Fruit fly (Drosophila melanogaster) whole organism, embryonic: ENCODE results near the gene Awh.

Experiments
- Adf1 ChIP-seq: fragments of 200-800 bp; sonication (Bioruptor generic); IDR thresholded peaks from 2 replicates; pipeline ENCODE4 v1.3.6; 2022; ENCODE audit warnings: missing biosample characterization, missing genetic modification characterization
- B-H1 ChIP-seq: fragments of 200-800 bp; sonication (Bioruptor generic); IDR thresholded peaks from 3 replicates; pipeline ENCODE4 v1.3.6; 2022; ENCODE audit warnings: missing biosample characterization, missing genetic modification characterization
- CG11398 ChIP-seq: fragments of 200-800 bp; sonication (Bioruptor generic); optimal IDR thresholded peaks from 2 replicates; lab custom pipeline; 2016; ENCODE audit warnings: missing biosample characterization, missing genetic modification characterization
- CG12071 ChIP-seq: fragments of 200-800 bp; sonication (Bioruptor generic); optimal IDR thresholded peaks from 3 replicates; lab custom pipeline; 2018; ENCODE audit warnings: missing biosample characterization, mild to moderate bottlenecking, missing genetic modification characterization
- CG12104 ChIP-seq: fragments of 200-800 bp; sonication (Bioruptor generic); optimal IDR thresholded peaks from 3 replicates; lab custom pipeline; 2016; ENCODE audit warnings: missing biosample characterization, missing genetic modification characterization
- CG12659 ChIP-seq: fragments of 200-800 bp; sonication (Bioruptor generic); optimal IDR thresholded peaks from 3 replicates; lab custom pipeline; 2017; ENCODE audit warnings: mild to moderate bottlenecking, missing biosample characterization, missing genetic modification reagents, missing genetic modification characterization
- CG14667 ChIP-seq: fragments of 200-800 bp; sonication (Bioruptor generic); IDR thresholded peaks from 2 replicates; pipeline ENCODE4 v1.3.6; 2022; ENCODE audit warnings: missing biosample characterization, missing genetic modification characterization
- CG14860 ChIP-seq: fragments of 200-800 bp; sonication (Bioruptor generic); IDR thresholded peaks from 3 replicates; pipeline ENCODE4 v1.3.6; 2022; ENCODE audit warnings: missing biosample characterization, missing genetic modification characterization; ENCODE audit not compliant: partially characterized antibody
- CG14965 ChIP-seq: fragments of 200-800 bp; sonication (Bioruptor generic); optimal IDR thresholded peaks from 2 replicates; lab custom pipeline; 2016; ENCODE audit warnings: missing biosample characterization, missing genetic modification characterization, borderline replicate concordance
- CG15073 ChIP-seq: fragments of 200-800 bp; sonication (Bioruptor generic); optimal IDR thresholded peaks from 2 replicates; lab custom pipeline; 2016; ENCODE audit warnings: missing biosample characterization, missing genetic modification characterization
- CG16813 ChIP-seq: fragments of 200-800 bp; sonication (Bioruptor generic); IDR thresholded peaks from 3 replicates; pipeline ENCODE4 v1.3.6; 2022; ENCODE audit warnings: missing biosample characterization, missing genetic modification characterization; ENCODE audit not compliant: partially characterized antibody
- CG17829 ChIP-seq: fragments of 200-800 bp; optimal IDR thresholded peaks from 2 replicates; lab custom pipeline; 2019; ENCODE audit warnings: missing biosample characterization, mild to moderate bottlenecking, missing genetic modification characterization, moderate library complexity
- CG1832 ChIP-seq: fragments of 200-800 bp; sonication (Bioruptor generic); optimal IDR thresholded peaks from 2 replicates; lab custom pipeline; 2017; ENCODE audit warnings: missing biosample characterization, mild to moderate bottlenecking, missing genetic modification characterization, inconsistent platforms
- CG18619 ChIP-seq: fragments of 200-800 bp; sonication (Bioruptor generic); optimal IDR thresholded peaks from 3 replicates; lab custom pipeline; 2017; ENCODE audit warnings: missing biosample characterization, mild to moderate bottlenecking, missing genetic modification characterization
- CG18764 ChIP-seq: fragments of 200-800 bp; sonication (Bioruptor generic); optimal IDR thresholded peaks from 3 replicates; lab custom pipeline; 2016; ENCODE audit warnings: missing biosample characterization, missing genetic modification characterization
- CG2678 ChIP-seq: fragments of 200-800 bp; sonication (Bioruptor generic); optimal IDR thresholded peaks from 3 replicates; lab custom pipeline; 2019; ENCODE audit warnings: missing biosample characterization, mild to moderate bottlenecking, missing genetic modification characterization, moderate library complexity
- CG3163 ChIP-seq: fragments of 200-800 bp; sonication (Bioruptor generic); optimal IDR thresholded peaks from 3 replicates; lab custom pipeline; 2016; ENCODE audit warnings: missing biosample characterization, missing genetic modification characterization
- CG32772 ChIP-seq: fragments of 200-800 bp; sonication (Bioruptor generic); IDR thresholded peaks from 2 replicates; pipeline ENCODE4 v1.3.6; 2022; ENCODE audit warnings: missing biosample characterization, missing genetic modification characterization
- CG33213 ChIP-seq: fragments of 200-800 bp; sonication (Bioruptor generic); optimal IDR thresholded peaks from 3 replicates; lab custom pipeline; 2016; ENCODE audit warnings: missing biosample characterization, missing genetic modification characterization
- CG34224 ChIP-seq: fragments of 200-800 bp; sonication (Bioruptor generic); IDR thresholded peaks from 3 replicates; pipeline ENCODE4 v1.3.6; 2022; ENCODE audit warnings: missing biosample characterization, missing genetic modification characterization; ENCODE audit not compliant: partially characterized antibody
- CG4707 ChIP-seq: fragments of 200-800 bp; sonication (Bioruptor generic); optimal IDR thresholded peaks from 2 replicates; lab custom pipeline; 2018; ENCODE audit warnings: missing biosample characterization, mild to moderate bottlenecking, missing genetic modification characterization, moderate library complexity
- CG4854 ChIP-seq: fragments of 200-800 bp; sonication (Bioruptor generic); optimal IDR thresholded peaks from 2 replicates; lab custom pipeline; 2016; ENCODE audit warnings: missing biosample characterization, missing genetic modification characterization, inconsistent platforms
- CG8388 ChIP-seq: fragments of 200-800 bp; sonication (Bioruptor generic); optimal IDR thresholded peaks from 2 replicates; lab custom pipeline; 2019; ENCODE audit warnings: missing biosample characterization, mild to moderate bottlenecking, missing genetic modification characterization, moderate library complexity
- CG8924 ChIP-seq: fragments of 200-800 bp; optimal IDR thresholded peaks from 3 replicates; lab custom pipeline; 2019; ENCODE audit warnings: missing biosample characterization, mild to moderate bottlenecking, missing genetic modification characterization, moderate library complexity
- Dll ChIP-seq: fragments of 200-800 bp; sonication (Bioruptor generic); IDR thresholded peaks from 4 replicates; pipeline ENCODE4 v1.3.6; 2022; ENCODE audit warnings: missing biosample characterization, missing genetic modification characterization; ENCODE audit not compliant: partially characterized antibody
- Doc3 ChIP-seq: fragments of 200-800 bp; sonication (Bioruptor generic); IDR thresholded peaks from 3 replicates; pipeline ENCODE4 v1.3.6; 2022; ENCODE audit warnings: missing biosample characterization, missing genetic modification characterization; ENCODE audit not compliant: partially characterized antibody
- HmgZ ChIP-seq: fragments of 200-800 bp; sonication (Bioruptor generic); optimal IDR thresholded peaks from 2 replicates; lab custom pipeline; 2018; ENCODE audit warnings: missing biosample characterization, mild to moderate bottlenecking, missing genetic modification characterization
- MBD-R2 ChIP-seq: fragments of 200-800 bp; sonication (Bioruptor generic); IDR thresholded peaks from 2 replicates; pipeline ENCODE4 v1.3.6; 2022; ENCODE audit warnings: missing biosample characterization, missing genetic modification characterization
- NC2β ChIP-seq: fragments of 200-800 bp; sonication (Bioruptor generic); optimal IDR thresholded peaks from 2 replicates; lab custom pipeline; 2016; ENCODE audit warnings: missing biosample characterization, missing genetic modification characterization
- NFAT ChIP-seq: fragments of 200-800 bp; sonication (Bioruptor generic); IDR thresholded peaks from 2 replicates; pipeline ENCODE4 v1.3.6; 2022; ENCODE audit warnings: missing biosample characterization, missing genetic modification characterization
- Nf-YA ChIP-seq: fragments of 200-800 bp; sonication (Bioruptor generic); IDR thresholded peaks from 2 replicates; pipeline ENCODE4 v1.3.6; 2022; ENCODE audit warnings: missing biosample characterization, missing genetic modification characterization
- Oaz ChIP-seq: fragments of 200-800 bp; sonication (Bioruptor generic); IDR thresholded peaks from 2 replicates; pipeline ENCODE4 v1.3.6; 2022; ENCODE audit warnings: missing biosample characterization, missing genetic modification characterization
- Opbp ChIP-seq: fragments of 200-800 bp; sonication (Bioruptor generic); IDR thresholded peaks from 3 replicates; pipeline ENCODE4 v1.3.6; 2022; ENCODE audit warnings: missing biosample characterization, missing genetic modification characterization; ENCODE audit not compliant: partially characterized antibody
- Pdp1 ChIP-seq, 2 experiments: fragments of 200-800 bp; sonication (Bioruptor generic); optimal IDR thresholded peaks; 3 replicates each; lab custom pipeline; 2016; ENCODE audit warnings: missing biosample characterization in 2 of 2, missing genetic modification characterization in 2 of 2, mild to moderate bottlenecking in 1 of 2, moderate library complexity in 1 of 2
- Poxn ChIP-seq: fragments of 200-800 bp; sonication (Bioruptor generic); IDR thresholded peaks from 2 replicates; pipeline ENCODE4 v1.3.6; 2022; ENCODE audit warnings: missing biosample characterization, missing genetic modification characterization
- Scr ChIP-seq: fragments of 200-800 bp; sonication (Bioruptor generic); IDR thresholded peaks from 2 replicates; pipeline ENCODE4 v1.3.6; 2022; ENCODE audit warnings: missing biosample characterization, missing genetic modification characterization; ENCODE audit not compliant: partially characterized antibody
- Six4 ChIP-seq: fragments of 200-800 bp; sonication (Bioruptor generic); optimal IDR thresholded peaks from 2 replicates; lab custom pipeline; 2016; ENCODE audit warnings: missing biosample characterization, missing genetic modification characterization
- Usf ChIP-seq: fragments of 200-800 bp; sonication (Bioruptor generic); optimal IDR thresholded peaks from 2 replicates; lab custom pipeline; 2017; ENCODE audit warnings: missing genotype, missing biosample characterization, missing genetic modification characterization
- bbx ChIP-seq: fragments of 200-800 bp; sonication (Bioruptor generic); IDR thresholded peaks from 2 replicates; pipeline ENCODE4 v1.3.6; 2022; ENCODE audit warnings: missing biosample characterization, missing genetic modification characterization; ENCODE audit not compliant: partially characterized antibody
- dimm ChIP-seq: fragments of 200-800 bp; sonication (Bioruptor generic); IDR thresholded peaks from 2 replicates; pipeline ENCODE4 v1.3.6; 2022; ENCODE audit warnings: missing biosample characterization, missing genetic modification characterization
- exex ChIP-seq: fragments of 200-800 bp; sonication (Bioruptor generic); optimal IDR thresholded peaks from 4 replicates; lab custom pipeline; 2018; ENCODE audit warnings: missing biosample characterization, mild to moderate bottlenecking, missing genetic modification characterization, moderate library complexity
- fd102C ChIP-seq: fragments of 200-800 bp; sonication (Bioruptor generic); optimal IDR thresholded peaks from 2 replicates; lab custom pipeline; 2018; ENCODE audit warnings: missing biosample characterization, mild to moderate bottlenecking, missing genetic modification characterization, moderate library complexity
- fu2 ChIP-seq: fragments of 200-800 bp; sonication (Bioruptor generic); optimal IDR thresholded peaks from 2 replicates; lab custom pipeline; 2016; ENCODE audit warnings: missing biosample characterization, missing genetic modification characterization
- gcm ChIP-seq: fragments of 200-800 bp; sonication (Bioruptor generic); optimal IDR thresholded peaks from 2 replicates; lab custom pipeline; 2019; ENCODE audit warnings: missing biosample characterization, mild to moderate bottlenecking, missing genetic modification characterization, moderate library complexity
- gfzf ChIP-seq: fragments of 200-800 bp; sonication (Bioruptor generic); optimal IDR thresholded peaks from 2 replicates; lab custom pipeline; 2016; ENCODE audit warnings: missing biosample characterization, mild to moderate bottlenecking, missing genetic modification characterization, moderate library complexity
- jigr1 ChIP-seq: fragments of 200-800 bp; sonication (Bioruptor generic); IDR thresholded peaks from 3 replicates; pipeline ENCODE4 v1.3.6; 2022; ENCODE audit warnings: missing biosample characterization, missing genetic modification characterization
- knrl ChIP-seq: fragments of 200-800 bp; sonication (Bioruptor generic); IDR thresholded peaks from 3 replicates; pipeline ENCODE4 v1.3.6; 2022; ENCODE audit warnings: missing biosample characterization, missing genetic modification characterization; ENCODE audit not compliant: partially characterized antibody
- mirr ChIP-seq: fragments of 200-800 bp; sonication (Bioruptor generic); optimal IDR thresholded peaks from 3 replicates; lab custom pipeline; 2018; ENCODE audit warnings: missing biosample characterization, mild to moderate bottlenecking, missing genetic modification characterization
- nerfin-1 ChIP-seq: fragments of 200-800 bp; sonication (Bioruptor generic); optimal IDR thresholded peaks from 3 replicates; lab custom pipeline; 2019; ENCODE audit warnings: missing biosample characterization, mild to moderate bottlenecking, missing genetic modification characterization, moderate library complexity
- slp2 ChIP-seq: fragments of 200-800 bp; sonication (Bioruptor generic); optimal IDR thresholded peaks from 2 replicates; lab custom pipeline; 2016; ENCODE audit warnings: missing biosample characterization, missing genetic modification characterization

Gene Awh

DNA sequence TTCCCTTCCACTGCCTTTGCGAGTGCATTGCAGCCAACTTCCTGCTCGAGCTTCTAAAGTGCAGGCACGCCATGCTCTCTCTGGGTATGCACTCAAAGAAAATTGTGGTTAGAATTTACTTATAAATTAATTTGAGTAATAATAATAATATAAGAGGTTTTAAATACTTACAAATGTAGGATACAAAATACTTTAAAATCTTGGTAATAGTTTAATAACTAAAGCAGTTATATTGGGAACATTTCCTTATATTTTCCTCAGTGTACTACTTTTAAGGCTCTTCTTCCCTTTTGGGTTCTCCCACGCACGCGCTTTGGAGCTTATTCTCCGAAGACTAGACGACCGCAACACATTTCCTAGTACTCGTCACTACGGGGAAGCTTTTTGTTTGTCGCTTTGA lies 19.5 kb upstream of the Awh start (continued):
- no peak for TF ChIP-seq fu2 (GFP tag; lab: Kevin White, UChicago)
- TF ChIP-seq CG14965 (GFP tag; lab: Kevin White, UChicago) = no peak
- TF ChIP-seq B-H1 (GFP tag; lab: Robert Waterston, UW) = peak; percentile 60; the same call in 2 of the 3 replicates
- peak; percentile 84 for TF ChIP-seq CG12659 (GFP tag; lab: Kevin White, UChicago)
- no peak for TF ChIP-seq CG1832 (GFP tag; lab: Kevin White, UChicago)
- TF ChIP-seq MBD-R2 (GFP tag; lab: Robert Waterston, UW) = peak; percentile 55; the same call in 1 of the 2 replicates
- TF ChIP-seq CG4707 (GFP tag; lab: Kevin White, UChicago) = peak; percentile 56
- peak; percentile 39; the same call in 1 of the 2 replicates for TF ChIP-seq dimm
- no peak for TF ChIP-seq knrl (GFP tag; lab: Robert Waterston, UW)
- peak; percentile 17 for TF ChIP-seq Usf (GFP tag; lab: Kevin White, UChicago)
- no peak for TF ChIP-seq Poxn
- TF ChIP-seq CG18619 (GFP tag; lab: Kevin White, UChicago) = peak; percentile 80
- TF ChIP-seq Doc3 (GFP tag; lab: Robert Waterston, UW) = no peak
- TF ChIP-seq CG14667 (GFP tag; lab: Robert Waterston, UW) = peak; percentile 69
- no peak for TF ChIP-seq slp2 (GFP tag; lab: Kevin White, UChicago)
- TF ChIP-seq Scr (GFP tag; lab: Robert Waterston, UW) = no peak
- TF ChIP-seq Dll (GFP tag; lab: Robert Waterston, UW) = no peak
- peak; percentile 72 for TF ChIP-seq Nf-YA
- no peak for TF ChIP-seq gfzf
- TF ChIP-seq CG2678 (tag; lab: Kevin White, UChicago) = peak; percentile 95
- no peak for TF ChIP-seq Opbp (GFP tag; lab: Robert Waterston, UW)
- peak in 1 of 2 experiments; percentile 34 for TF ChIP-seq Pdp1 (GFP tag; optimal IDR thresholded peaks at IDR 0.05; lab: Kevin White, UChicago)
- TF ChIP-seq CG15073 = no peak
- peak; percentile 42 for TF ChIP-seq exex (tag; lab: Kevin White, UChicago)
- TF ChIP-seq CG11398 (GFP tag; lab: Kevin White, UChicago) = no peak
- no peak for TF ChIP-seq CG34224 (GFP tag; lab: Robert Waterston, UW)
- peak; percentile 52; the same call in 1 of the 2 replicates for TF ChIP-seq NFAT
- TF ChIP-seq NC2β (GFP tag; lab: Kevin White, UChicago) = no peak
- TF ChIP-seq fd102C (GFP tag; lab: Kevin White, UChicago) = no peak
- TF ChIP-seq bbx = no peak
- peak; percentile 91 for TF ChIP-seq CG8924 (tag; lab: Kevin White, UChicago)
- peak; percentile 53 for TF ChIP-seq CG18764 (GFP tag; lab: Kevin White, UChicago)
- peak; percentile 11 for TF ChIP-seq CG4854 (GFP tag; lab: Kevin White, UChicago)
- peak; percentile 53 for TF ChIP-seq Six4 (GFP tag; lab: Kevin White, UChicago)
- TF ChIP-seq gcm (GFP tag; lab: Kevin White, UChicago) = no peak
- no peak for TF ChIP-seq CG3163 (GFP tag; lab: Kevin White, UChicago)
- peak; percentile 83 for TF ChIP-seq CG8388
- TF ChIP-seq jigr1 = no peak
- peak; percentile 73 for TF ChIP-seq CG12104 (GFP tag; lab: Kevin White, UChicago)
- TF ChIP-seq nerfin-1 (tag; lab: Kevin White, UChicago) = peak; percentile 83
- TF ChIP-seq CG32772 (GFP tag; lab: Robert Waterston, UW) = peak; percentile 78
- no peak for TF ChIP-seq CG16813 (GFP tag; lab: Robert Waterston, UW)
- TF ChIP-seq CG14860 = no peak
- TF ChIP-seq CG12071 (GFP tag; lab: Kevin White, UChicago) = peak; percentile 29
- TF ChIP-seq CG33213 (GFP tag; lab: Kevin White, UChicago) = no peak
- TF ChIP-seq Adf1 = peak; percentile 48; the same call in 1 of the 2 replicates
- TF ChIP-seq Oaz (GFP tag; lab: Robert Waterston, UW) = peak; percentile 49; the same call in 1 of the 2 replicates
- TF ChIP-seq mirr (GFP tag; lab: Kevin White, UChicago) = no peak
- TF ChIP-seq HmgZ (tag; lab: Kevin White, UChicago) = peak; percentile 52
- TF ChIP-seq CG17829 (tag; lab: Kevin White, UChicago) = peak; percentile 77
